Fruit fly (Drosophila melanogaster): ENCODE measurements around the gene velo.

The velo gene

DNA sequence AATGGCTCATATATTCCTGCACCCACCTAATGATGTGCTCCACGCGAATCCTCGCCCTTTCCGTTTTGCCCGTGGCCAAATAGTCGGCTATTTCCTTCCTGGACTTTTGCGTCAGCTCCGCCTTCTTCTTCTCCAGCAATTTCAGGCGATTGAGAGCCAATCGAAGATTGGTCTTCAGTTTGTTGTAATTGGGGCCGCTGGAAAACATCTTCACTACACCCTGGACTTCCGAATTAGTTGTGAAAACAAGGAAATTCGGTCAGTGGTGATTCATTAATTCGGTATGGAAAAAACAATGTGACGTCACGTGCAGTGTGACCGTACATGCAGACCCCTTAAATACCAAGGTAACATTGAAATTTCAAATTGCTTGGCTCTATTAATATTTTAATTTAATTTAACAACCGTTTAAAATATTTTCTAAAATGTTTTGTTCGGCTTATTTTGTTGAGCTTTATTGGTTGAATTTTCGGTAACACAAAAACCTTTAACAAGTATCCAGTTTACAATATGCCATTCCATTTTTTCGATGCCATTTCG, 3.7 kb upstream of the velo start, which contains the start of gene Ist1:
Gene Ist1 (minus strand): TSS at position 301 of the 540 bp plus-strand sequence.
- TF ChIP-seq CG32121 (GFP tag; IDR thresholded peaks at IDR 0.05): no peak
- TF ChIP-seq CG15710 (tag; optimal IDR thresholded peaks at IDR 0.05): no peak
- no peak for TF ChIP-seq CG10348 (GFP tag; IDR thresholded peaks at IDR 0.05)
- no peak for TF ChIP-seq rn (GFP tag; IDR thresholded peaks at IDR 0.05)
- TF ChIP-seq CG9948 (tag; optimal IDR thresholded peaks at IDR 0.05): no peak
- no peak for TF ChIP-seq CG17806 (tag; optimal IDR thresholded peaks at IDR 0.05)
- TF ChIP-seq Pif1B (GFP tag; optimal IDR thresholded peaks at IDR 0.05): no peak
- TF ChIP-seq CG34367 (tag; optimal IDR thresholded peaks at IDR 0.05): no peak
- no peak for TF ChIP-seq CG4496 (GFP tag; IDR thresholded peaks at IDR 0.05)
- no peak for TF ChIP-seq EcR (GFP tag; optimal IDR thresholded peaks at IDR 0.05)
- no peak for TF ChIP-seq Snoo (tag; optimal IDR thresholded peaks at IDR 0.05)
- no peak for TF ChIP-seq gl (tag; optimal IDR thresholded peaks at IDR 0.05)
- no peak for TF ChIP-seq CG13204 (GFP tag; optimal IDR thresholded peaks at IDR 0.05)
- no peak for TF ChIP-seq Ets98B (GFP tag; IDR thresholded peaks at IDR 0.05)
- TF ChIP-seq fd96Ca (GFP tag; IDR thresholded peaks at IDR 0.05): no peak
- no peak for TF ChIP-seq CG14655 (GFP tag; optimal IDR thresholded peaks at IDR 0.05)
- no peak for TF ChIP-seq CG8159 (tag; optimal IDR thresholded peaks at IDR 0.05)
- no peak for TF ChIP-seq D1 (tag; optimal IDR thresholded peaks at IDR 0.05)

DNA sequence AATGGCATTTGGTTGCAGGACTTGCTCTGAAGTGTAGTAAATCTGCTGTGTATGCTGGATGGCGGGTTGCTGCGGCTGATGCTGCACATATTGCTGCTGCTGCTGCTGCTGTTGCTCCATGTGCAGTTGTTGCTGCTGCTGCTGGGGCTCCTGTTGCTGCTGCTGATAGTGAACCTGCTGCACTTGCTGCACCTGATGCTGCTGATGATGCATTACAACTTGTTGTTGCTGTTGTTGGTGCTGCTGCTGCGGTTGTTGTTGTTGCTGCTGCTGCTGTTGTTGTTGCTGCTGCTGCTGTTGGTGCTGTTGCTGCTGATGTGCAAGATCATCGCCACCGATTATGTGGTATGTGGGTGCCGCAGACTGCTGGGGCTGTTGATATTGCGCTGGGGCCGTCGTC, 1.7 kb downstream of the velo start:
- no peak for TF ChIP-seq D1 (tag; optimal IDR thresholded peaks at IDR 0.05)

DNA sequence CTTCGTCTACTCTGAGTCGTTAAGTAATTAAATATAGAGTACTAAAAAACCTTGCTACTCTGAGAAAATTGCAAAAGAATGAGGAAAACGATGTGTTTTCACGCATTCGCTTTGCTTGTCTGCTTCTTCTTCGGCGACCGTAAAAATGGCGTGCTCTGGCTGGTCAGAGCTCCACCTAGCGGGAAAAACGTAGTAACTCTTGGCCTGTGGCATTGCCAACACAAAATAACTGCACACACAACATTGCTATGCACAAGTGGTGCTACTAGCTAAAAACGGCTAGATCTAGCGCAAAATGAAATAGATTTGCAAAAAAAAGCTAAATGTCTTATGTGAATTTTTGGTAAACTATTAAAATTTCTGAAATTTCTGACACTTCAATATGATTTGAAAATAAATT, 5.4 kb downstream of the velo start:
- no peak for TF ChIP-seq rn (GFP tag; IDR thresholded peaks at IDR 0.05)
- no peak for TF ChIP-seq CG9948 (tag; optimal IDR thresholded peaks at IDR 0.05)
- 0 out of 2 replicates have a peak, but pooled peaks have one; percentile 17 for TF ChIP-seq CG12605 (GFP tag; IDR thresholded peaks at IDR 0.05)
- TF ChIP-seq CG14655 (GFP tag; optimal IDR thresholded peaks at IDR 0.05): no peak
- TF ChIP-seq CG13204 (GFP tag; optimal IDR thresholded peaks at IDR 0.05): no peak
- peak; percentile 55; the same call in 1 of the 3 replicates for TF ChIP-seq CG4496 (GFP tag; IDR thresholded peaks at IDR 0.05)
- TF ChIP-seq CG34367 (tag; optimal IDR thresholded peaks at IDR 0.05): no peak
- peak; percentile 31; the same call in 1 of the 2 replicates for TF ChIP-seq Ets98B (GFP tag; IDR thresholded peaks at IDR 0.05)
- no peak for TF ChIP-seq CG10348 (GFP tag; IDR thresholded peaks at IDR 0.05)
- peak; percentile 28 for TF ChIP-seq CG8159 (tag; optimal IDR thresholded peaks at IDR 0.05)
- TF ChIP-seq Snoo (tag; optimal IDR thresholded peaks at IDR 0.05): peak; percentile 47
- TF ChIP-seq CG15710 (tag; optimal IDR thresholded peaks at IDR 0.05): peak; percentile 48
- TF ChIP-seq gl (tag; optimal IDR thresholded peaks at IDR 0.05): no peak

DNA sequence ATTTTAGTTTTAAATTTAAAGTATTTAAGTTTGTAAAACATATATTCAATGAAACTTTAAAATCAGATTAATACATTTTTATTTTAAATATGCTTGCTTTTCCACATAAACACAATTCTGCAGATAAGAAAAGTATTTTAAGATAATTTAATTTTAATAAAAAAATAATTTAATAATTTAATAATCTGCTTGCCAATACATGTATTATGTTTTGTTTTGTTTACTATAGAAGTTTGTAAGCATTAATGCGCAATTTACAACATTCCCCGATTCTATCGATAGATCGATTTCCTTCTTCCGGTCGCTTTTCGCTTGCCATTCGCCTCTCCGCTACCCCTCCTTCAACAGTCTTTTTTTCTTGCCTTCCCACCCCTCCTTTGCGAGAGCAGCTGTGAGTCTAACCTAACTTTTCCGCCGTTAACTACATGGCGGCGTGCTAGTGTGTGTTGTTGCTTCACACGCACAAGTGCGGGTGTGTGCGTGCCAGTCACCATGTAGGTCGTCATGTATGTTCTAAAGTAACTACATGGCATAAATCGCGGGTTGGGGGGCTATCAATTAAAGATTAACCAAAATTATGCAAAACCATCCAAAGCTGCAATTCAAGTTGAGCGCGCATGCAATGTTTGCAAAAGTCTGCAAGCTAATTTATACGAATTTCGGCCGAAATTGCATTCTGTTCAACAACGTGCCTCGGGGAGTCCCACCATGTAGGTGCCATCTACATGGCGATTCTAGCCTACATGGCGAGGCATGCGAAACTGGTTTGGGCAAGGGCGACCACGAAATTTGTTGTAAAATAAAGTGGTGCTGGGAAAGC, 9.0 kb downstream of the velo start:
- TF ChIP-seq CG4496 (GFP tag; IDR thresholded peaks at IDR 0.05) (0 out of 3 replicates have a peak, but pooled peaks have one; percentile 28), fd96Ca (GFP tag; IDR thresholded peaks at IDR 0.05) (peak; percentile 31; the same call in 1 of the 3 replicates), CG34367 (tag; optimal IDR thresholded peaks at IDR 0.05) (peak; percentile 8), Ets98B (GFP tag; IDR thresholded peaks at IDR 0.05) (peak; percentile 27), CG15710 (tag; optimal IDR thresholded peaks at IDR 0.05) (no peak), CG9948 (tag; optimal IDR thresholded peaks at IDR 0.05) (no peak), EcR (GFP tag; optimal IDR thresholded peaks at IDR 0.05) (peak; percentile 3)

DNA sequence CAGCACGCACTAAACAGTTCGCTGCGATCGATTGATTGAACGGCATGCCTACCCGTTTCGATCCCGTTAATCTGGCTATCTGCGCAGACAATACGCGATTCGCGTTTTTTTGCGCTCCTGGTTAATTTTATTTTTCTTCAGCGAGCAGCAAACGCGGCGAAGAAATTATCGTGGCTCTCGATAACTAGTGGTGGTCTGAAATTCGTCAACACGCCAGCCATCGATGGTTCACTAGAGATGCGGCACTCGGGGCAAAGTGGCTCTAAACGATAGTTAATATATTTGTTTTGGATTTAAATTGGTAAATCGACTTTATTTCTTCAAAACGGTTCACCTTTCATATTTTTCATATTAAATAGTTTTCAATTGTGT, 9.6 kb downstream of the velo start, which contains the start of gene dikar:
Gene dikar (minus strand): TSS at position 191 of the 372 bp plus-strand sequence.
- no peak for TF ChIP-seq CG8301 (tag; optimal IDR thresholded peaks at IDR 0.05)
- no peak for TF ChIP-seq EcR (GFP tag; optimal IDR thresholded peaks at IDR 0.05)
- no peak for TF ChIP-seq rn (GFP tag; IDR thresholded peaks at IDR 0.05)
- no peak for TF ChIP-seq CG12605 (GFP tag; IDR thresholded peaks at IDR 0.05)
- no peak for TF ChIP-seq Pif1A (GFP tag; optimal IDR thresholded peaks at IDR 0.05)
- no peak for TF ChIP-seq Pif1B (GFP tag; optimal IDR thresholded peaks at IDR 0.05)
- peak; percentile 8 for TF ChIP-seq CG8159 (tag; optimal IDR thresholded peaks at IDR 0.05)
- TF ChIP-seq CG17806 (tag; optimal IDR thresholded peaks at IDR 0.05): no peak
- TF ChIP-seq CG34367 (tag; optimal IDR thresholded peaks at IDR 0.05): no peak
- TF ChIP-seq D1 (tag; optimal IDR thresholded peaks at IDR 0.05): no peak
- TF ChIP-seq CG13204 (GFP tag; optimal IDR thresholded peaks at IDR 0.05): no peak
- peak; percentile 23 for TF ChIP-seq CG15710 (tag; optimal IDR thresholded peaks at IDR 0.05)
- no peak for TF ChIP-seq Snoo (tag; optimal IDR thresholded peaks at IDR 0.05)
- TF ChIP-seq CG32121 (GFP tag; IDR thresholded peaks at IDR 0.05): no peak
- TF ChIP-seq CG10348 (GFP tag; IDR thresholded peaks at IDR 0.05): no peak
- no peak for TF ChIP-seq gl (tag; optimal IDR thresholded peaks at IDR 0.05)
- no peak; the same call in 1 of the 2 replicates for TF ChIP-seq Ets98B (GFP tag; IDR thresholded peaks at IDR 0.05)
- TF ChIP-seq CG9948 (tag; optimal IDR thresholded peaks at IDR 0.05): peak; percentile 14
- TF ChIP-seq fd96Ca (GFP tag; IDR thresholded peaks at IDR 0.05): peak; percentile 58; the same call in 1 of the 3 replicates
- no peak for TF ChIP-seq CG14655 (GFP tag; optimal IDR thresholded peaks at IDR 0.05)
- TF ChIP-seq CG4496 (GFP tag; IDR thresholded peaks at IDR 0.05): peak; percentile 51; the same call in 2 of the 3 replicates

Measured in whole organism, pupa.